Worm (Caenorhabditis elegans) whole organism, early embryonic: ENCODE data around the gene cku-80.

Experiments used
- B0310.2 ChIP-seq: sonication (generic microtip); optimal IDR thresholded peaks from 2 replicates; lab custom pipeline; 2016; ENCODE audit warnings: mild to moderate bottlenecking, missing genetic modification characterization, missing compliant biosample characterization
- F13C5.2 ChIP-seq: sonication (generic microtip); optimal IDR thresholded peaks from 2 replicates; lab custom pipeline; 2017; ENCODE audit warnings: mild to moderate bottlenecking, missing genetic modification characterization, inconsistent platforms, missing compliant biosample characterization
- aly-1 ChIP-seq: sonication (generic microtip); optimal IDR thresholded peaks from 2 replicates; lab custom pipeline; 2016; ENCODE audit warnings: missing genetic modification characterization, missing compliant biosample characterization
- ama-1 ChIP-seq: fragments of 150-350 bp; optimal IDR thresholded peaks from 2 replicates; lab custom pipeline; 2014
- ceh-13 ChIP-seq: fragments of 200-800 bp; sonication (Bioruptor generic); optimal IDR thresholded peaks from 2 replicates; lab custom pipeline; 2018; ENCODE audit warnings: mild to moderate bottlenecking, missing genetic modification characterization, missing compliant biosample characterization
- ceh-36 ChIP-seq: sonication (generic microtip); optimal IDR thresholded peaks from 2 replicates; lab custom pipeline; 2016; ENCODE audit warnings: missing genetic modification characterization, inconsistent platforms, missing compliant biosample characterization
- ets-7 ChIP-seq: sonication (generic microtip); optimal IDR thresholded peaks from 2 replicates; lab custom pipeline; 2016; ENCODE audit warnings: missing genotype, missing genetic modification characterization, missing compliant biosample characterization
- flt-1 ChIP-seq: fragments of 200-800 bp; sonication (Bioruptor generic); IDR thresholded peaks from 2 replicates; pipeline ENCODE4 v1.3.6; 2022; ENCODE audit warnings: missing genetic modification characterization, missing compliant biosample characterization
- hmbx-1 ChIP-seq: sonication (generic microtip); optimal IDR thresholded peaks from 2 replicates; lab custom pipeline; 2016; ENCODE audit warnings: mild to moderate bottlenecking, missing genetic modification characterization, missing compliant biosample characterization
- hmg-4 ChIP-seq: fragments of 200-800 bp; sonication (Bioruptor generic); optimal IDR thresholded peaks from 2 replicates; lab custom pipeline; 2018; ENCODE audit warnings: mild to moderate bottlenecking, missing genetic modification characterization, missing compliant biosample characterization
- hnd-1 ChIP-seq: sonication (generic microtip); optimal IDR thresholded peaks from 2 replicates; lab custom pipeline; 2016; ENCODE audit warnings: missing genetic modification characterization, missing compliant biosample characterization
- pes-1 ChIP-seq: fragments of 200-800 bp; sonication (Bioruptor generic); IDR thresholded peaks from 2 replicates; pipeline ENCODE4 v1.3.6; 2022; ENCODE audit warnings: missing genetic modification reagents, missing genetic modification characterization, missing compliant biosample characterization
- scrt-1 ChIP-seq: fragments of 200-800 bp; sonication (Bioruptor generic); IDR thresholded peaks from 2 replicates; pipeline ENCODE4 v1.3.6; 2022; ENCODE audit warnings: missing genetic modification characterization, missing compliant biosample characterization
- sea-1 ChIP-seq: fragments of 200-800 bp; sonication (Bioruptor generic); conservative IDR thresholded peaks from 2 replicates; pipeline ENCODE4 v1.3.6; 2022; ENCODE audit warnings: missing genetic modification characterization, missing compliant biosample characterization
- tbx-11 ChIP-seq: fragments of 200-800 bp; sonication (Bioruptor generic); IDR thresholded peaks from 2 replicates; pipeline ENCODE4 v1.3.6; 2022; ENCODE audit warnings: missing genetic modification characterization, missing compliant biosample characterization
- tbx-37 ChIP-seq: fragments of 200-800 bp; sonication (Bioruptor generic); conservative IDR thresholded peaks from 2 replicates; pipeline ENCODE4 v1.3.6; 2022; ENCODE audit warnings: missing genetic modification reagents, missing genetic modification characterization, missing compliant biosample characterization
- tra-4 ChIP-seq: sonication (generic microtip); optimal IDR thresholded peaks from 2 replicates; lab custom pipeline; 2017; ENCODE audit warnings: missing genetic modification characterization, missing compliant biosample characterization

cku-80 gene

ce11 chrIII:4419117-4419978 lies at the start of gene cku-80, which contains the start of gene R07E5.7:
Gene cku-80 (plus strand): TSS chrIII:4419848.
Gene R07E5.7 (minus strand): TSS chrIII:4419167.
- TF ChIP-seq flt-1 (GFP tag; lab: Robert Waterston, UW) = 0 out of 2 replicates have a peak, but pooled peaks have one; percentile 17
- TF ChIP-seq tbx-11 (GFP tag; lab: Robert Waterston, UW) = 0 out of 2 replicates have a peak, but pooled peaks have one; percentile 44
- peak; percentile 61 for TF ChIP-seq F13C5.2 (tag; lab: Kevin White, UChicago)
- TF ChIP-seq pes-1 = no peak

DNA sequence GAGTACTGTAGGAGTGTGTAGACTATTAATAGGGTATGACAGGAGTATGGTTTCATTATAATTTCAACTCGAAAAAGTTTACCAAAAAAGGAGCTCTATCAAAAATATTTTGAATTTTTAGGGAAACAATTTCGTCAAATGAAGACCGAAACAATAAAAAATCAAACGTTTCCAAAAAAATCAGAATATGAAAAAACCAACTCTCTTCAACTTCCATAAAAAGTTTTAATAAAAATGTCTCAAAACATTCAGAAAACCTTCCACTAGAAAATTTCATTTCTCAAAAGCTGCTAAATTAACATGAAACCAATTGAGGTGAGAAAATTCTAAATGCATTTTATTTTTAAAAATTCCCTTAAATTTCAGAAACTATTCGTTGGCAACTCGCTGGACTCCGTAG lies 49.1 kb upstream of the cku-80 start, which contains the start of gene ckb-3:
TSS of gene ckb-3 (plus strand) at position 301 of the 400 bp plus-strand sequence.
- TF ChIP-seq ceh-36 (tag; lab: Kevin White, UChicago) (no peak), hnd-1 (tag; lab: Kevin White, UChicago) (no peak), tbx-11 (GFP tag; lab: Robert Waterston, UW) (no peak), ets-7 (tag; lab: Kevin White, UChicago) (no peak), aly-1 (no peak), hmg-4 (GFP tag; lab: Kevin White, UChicago) (no peak), pes-1 (no peak), sea-1 (GFP tag; lab: Robert Waterston, UW) (no peak), B0310.2 (tag; lab: Kevin White, UChicago) (no peak), ama-1 (lab: Kevin White, UChicago) (no peak), scrt-1 (GFP tag; lab: Robert Waterston, UW) (no peak), tbx-37 (no peak), F13C5.2 (tag; lab: Kevin White, UChicago) (no peak), tra-4 (tag; lab: Kevin White, UChicago) (no peak), ceh-13 (GFP tag; lab: Kevin White, UChicago) (no peak), hmbx-1 (no peak), flt-1 (GFP tag; lab: Robert Waterston, UW) (no peak)

DNA sequence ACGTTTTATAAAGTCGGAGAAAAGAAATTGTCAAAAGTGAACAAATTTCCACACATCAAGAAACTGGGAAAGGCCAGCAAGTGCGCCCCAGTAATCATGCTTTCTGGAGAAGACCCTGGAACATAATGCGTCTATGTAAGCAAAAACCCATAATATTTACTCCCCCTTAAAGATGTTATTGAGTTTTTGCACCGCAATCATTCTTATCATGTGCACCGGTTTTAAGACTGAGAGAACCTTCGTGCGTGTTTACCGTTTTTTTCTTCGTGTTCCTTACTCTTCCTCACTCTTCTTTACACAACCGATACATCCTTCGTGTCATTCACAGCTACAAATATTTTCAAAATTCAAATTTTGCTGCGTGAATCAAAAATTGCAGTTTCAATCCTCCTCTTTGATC lies 46.8 kb upstream of the cku-80 start:
- TF ChIP-seq ama-1 (lab: Kevin White, UChicago) (no peak), hnd-1 (tag; lab: Kevin White, UChicago) (no peak), B0310.2 (tag; lab: Kevin White, UChicago) (no peak), sea-1 (GFP tag; lab: Robert Waterston, UW) (no peak), ceh-13 (GFP tag; lab: Kevin White, UChicago) (no peak), tra-4 (tag; lab: Kevin White, UChicago) (no peak), aly-1 (no peak), pes-1 (no peak), scrt-1 (GFP tag; lab: Robert Waterston, UW) (no peak), tbx-11 (GFP tag; lab: Robert Waterston, UW) (no peak), ets-7 (tag; lab: Kevin White, UChicago) (no peak), flt-1 (GFP tag; lab: Robert Waterston, UW) (no peak), hmg-4 (GFP tag; lab: Kevin White, UChicago) (no peak), hmbx-1 (no peak), ceh-36 (tag; lab: Kevin White, UChicago) (no peak), tbx-37 (no peak), F13C5.2 (tag; lab: Kevin White, UChicago) (no peak)

DNA sequence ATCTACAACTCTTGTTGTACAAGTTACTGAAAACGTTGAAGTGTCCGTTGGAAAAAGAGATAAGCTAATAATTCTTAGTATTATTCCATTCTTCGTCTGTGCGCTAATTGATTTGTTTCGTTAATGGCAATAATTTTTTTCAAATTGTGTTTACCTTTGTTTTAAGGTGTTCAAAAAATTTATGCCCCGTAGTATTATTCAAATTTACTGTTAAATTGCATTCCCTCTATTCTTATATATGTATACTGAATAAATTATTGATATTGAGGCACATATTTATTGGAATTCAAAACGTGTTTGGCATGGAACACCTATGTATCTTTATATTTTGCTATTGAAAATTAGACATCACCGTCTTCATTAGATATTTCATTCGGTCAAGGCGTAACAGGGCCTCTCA lies 44.8 kb upstream of the cku-80 start, which contains the start of gene pals-26:
TSS of gene pals-26 (plus strand) at position 301 of the 400 bp plus-strand sequence.
- TF ChIP-seq ceh-36 (tag; lab: Kevin White, UChicago) (no peak), aly-1 (no peak), ceh-13 (GFP tag; lab: Kevin White, UChicago) (no peak), hmg-4 (GFP tag; lab: Kevin White, UChicago) (no peak), F13C5.2 (tag; lab: Kevin White, UChicago) (no peak), tbx-11 (GFP tag; lab: Robert Waterston, UW) (no peak), tra-4 (tag; lab: Kevin White, UChicago) (no peak), ama-1 (lab: Kevin White, UChicago) (no peak), hmbx-1 (no peak), pes-1 (no peak), scrt-1 (GFP tag; lab: Robert Waterston, UW) (no peak), B0310.2 (tag; lab: Kevin White, UChicago) (no peak), sea-1 (GFP tag; lab: Robert Waterston, UW) (no peak), hnd-1 (tag; lab: Kevin White, UChicago) (no peak), flt-1 (GFP tag; lab: Robert Waterston, UW) (no peak)

DNA sequence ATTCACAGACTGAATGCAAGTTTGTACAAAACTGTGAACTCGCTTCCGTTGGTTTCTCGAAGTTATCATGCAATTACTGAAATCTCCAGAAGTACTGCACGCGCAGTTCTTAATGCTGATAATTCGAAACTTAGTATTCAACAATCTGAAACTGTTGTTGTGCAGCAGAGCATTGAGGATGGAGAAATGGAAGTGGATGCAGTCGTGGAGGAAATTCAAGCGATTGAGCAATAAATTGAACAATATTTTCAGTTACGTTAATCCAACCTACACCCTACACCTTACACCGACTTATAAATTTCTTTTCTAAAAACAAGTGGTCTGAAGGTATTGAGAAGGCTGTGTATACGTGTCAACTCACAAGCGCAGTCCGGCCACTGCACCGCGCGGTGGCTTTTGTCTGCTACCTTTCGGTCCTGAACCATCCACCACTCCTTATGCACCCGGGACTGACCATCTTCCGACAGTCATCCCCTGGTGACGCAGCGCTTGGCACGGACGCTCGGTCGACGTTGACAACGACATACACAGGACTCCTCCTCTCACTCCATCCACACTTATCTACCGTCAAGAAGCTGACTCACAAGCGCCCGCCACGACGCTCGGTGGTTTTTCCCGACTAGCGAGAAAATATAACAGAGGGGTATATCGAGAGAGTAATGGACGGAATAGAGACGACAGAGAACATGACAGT lies 40.9 kb upstream of the cku-80 start:
- TF ChIP-seq sea-1 (GFP tag; lab: Robert Waterston, UW) (peak; percentile 70; the same call in 1 of the 2 replicates), F13C5.2 (tag; lab: Kevin White, UChicago) (peak; percentile 47), hmbx-1 (peak; percentile 34), flt-1 (GFP tag; lab: Robert Waterston, UW) (peak; percentile 41), ceh-36 (tag; lab: Kevin White, UChicago) (peak; percentile 66), scrt-1 (GFP tag; lab: Robert Waterston, UW) (peak; percentile 75), hnd-1 (tag; lab: Kevin White, UChicago) (peak; percentile 36), aly-1 (peak; percentile 55), pes-1 (peak; percentile 77), tbx-37 (peak; percentile 67), B0310.2 (tag; lab: Kevin White, UChicago) (peak; percentile 71), hmg-4 (GFP tag; lab: Kevin White, UChicago) (peak; percentile 91)

ce11 chrIII:4379717-4380116 lies 39.9 kb upstream of the cku-80 start, which contains the start of gene B0284.3:
Gene B0284.3 (minus strand): TSS chrIII:4379817.
- no peak for TF ChIP-seq ceh-36 (tag; lab: Kevin White, UChicago)
- TF ChIP-seq tbx-37 = no peak
